Worm (Caenorhabditis elegans): ENCODE measurements around the gene rgs-2.
A peak's percentile ranks its signal among the peaks of the same experiment; 100 is the strongest.

The rgs-2 gene

DNA sequence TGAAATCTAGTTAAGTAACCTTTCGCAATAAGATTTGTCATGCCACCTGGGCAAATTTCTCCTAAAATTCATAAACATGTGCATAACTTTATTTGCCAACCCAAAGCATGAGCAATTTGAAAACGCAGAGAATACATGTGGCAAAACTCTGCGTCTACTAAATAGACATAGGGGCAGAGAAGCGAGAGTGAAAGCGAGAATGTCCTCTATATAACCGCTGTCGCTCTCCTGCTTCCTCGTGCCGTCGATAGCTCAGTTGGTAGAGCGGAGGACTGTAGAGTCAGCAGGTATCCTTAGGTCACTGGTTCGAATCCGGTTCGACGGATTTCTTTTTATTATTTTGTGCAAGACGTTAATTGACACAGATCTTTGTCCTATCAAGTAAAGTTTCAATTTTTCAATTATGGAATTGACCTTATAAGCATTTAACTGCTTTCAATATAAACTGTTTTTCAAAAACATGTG, 47.4 kb upstream of the rgs-2 start (continued):
- no peak for TF ChIP-seq vab-15 (tag; optimal IDR thresholded peaks at IDR 0.05)
- no peak for TF ChIP-seq pqm-1 (tag; optimal IDR thresholded peaks at IDR 0.05)
- TF ChIP-seq nhr-76 (tag; optimal IDR thresholded peaks at IDR 0.05), result no peak
- peak; percentile 78 for TF ChIP-seq nhr-19 (GFP tag; conservative IDR thresholded peaks at IDR 0.05)
- peak; percentile 79 for TF ChIP-seq swsn-7 (tag; optimal IDR thresholded peaks at IDR 0.05)
- no peak for TF ChIP-seq F16B12.6 (tag; optimal IDR thresholded peaks at IDR 0.05)
- TF ChIP-seq xbp-1 (tag; optimal IDR thresholded peaks at IDR 0.05), result peak; percentile 66
- TF ChIP-seq tbx-2 (tag; optimal IDR thresholded peaks at IDR 0.05), result peak; percentile 67
- no peak for TF ChIP-seq nhr-11 (tag; optimal IDR thresholded peaks at IDR 0.05)
- peak; percentile 48; the same call in 1 of the 2 replicates for TF ChIP-seq grh-1 (GFP tag; IDR thresholded peaks at IDR 0.05)
- TF ChIP-seq nhr-12 (tag; optimal IDR thresholded peaks at IDR 0.05), result no peak
- TF ChIP-seq unc-62 (GFP tag; optimal IDR thresholded peaks at IDR 0.05), result no peak
- peak in 2 of 6 experiments; percentile 20 to 31 for TF ChIP-seq elt-3 (tag; optimal IDR thresholded peaks at IDR 0.05)
- peak; percentile 61 to 77 (median 69) for TF ChIP-seq ceh-82 (tag; optimal IDR thresholded peaks at IDR 0.05)
- TF ChIP-seq nhr-28 (tag; optimal IDR thresholded peaks at IDR 0.05), result no peak
- TF ChIP-seq ama-1 (optimal IDR thresholded peaks at IDR 0.05), result peak; percentile 68
- peak; percentile 24 for TF ChIP-seq lin-13 (GFP tag; optimal IDR thresholded peaks at IDR 0.05)
- TF ChIP-seq unc-98 (GFP tag; IDR thresholded peaks at IDR 0.05), result no peak

DNA sequence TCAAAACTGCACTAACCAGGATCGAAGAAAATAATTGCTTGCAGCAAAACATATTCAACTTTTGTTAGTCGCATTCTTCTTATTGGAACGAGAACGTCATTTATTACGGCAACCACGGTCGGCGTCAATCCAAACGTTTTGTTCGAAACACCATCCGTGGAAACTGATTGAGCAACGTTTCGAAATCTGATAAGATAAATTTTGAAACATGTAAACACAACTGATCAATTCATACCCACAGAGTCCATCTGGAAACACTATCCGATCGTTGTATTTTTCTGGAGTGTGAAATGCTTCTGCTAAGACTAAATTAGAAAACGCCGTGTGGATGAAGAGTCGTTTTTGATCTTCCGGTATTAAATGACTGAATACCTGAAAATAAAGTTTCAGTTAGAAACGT, 46.7 kb upstream of the rgs-2 start:
- no peak for TF ChIP-seq mab-9 (GFP tag; IDR thresholded peaks at IDR 0.05)
- no peak for TF ChIP-seq nhr-77 (tag; optimal IDR thresholded peaks at IDR 0.05)
- no peak for TF ChIP-seq rnt-1 (tag; optimal IDR thresholded peaks at IDR 0.05)
- TF ChIP-seq fkh-10 (GFP tag; optimal IDR thresholded peaks at IDR 0.05), result no peak
- TF ChIP-seq fkh-8 (tag; optimal IDR thresholded peaks at IDR 0.05), result no peak
- no peak for TF ChIP-seq zag-1 (tag; optimal IDR thresholded peaks at IDR 0.05)
- TF ChIP-seq fkh-4 (tag; optimal IDR thresholded peaks at IDR 0.05; ENCODE audit: borderline replicate concordance), result no peak
- no peak for TF ChIP-seq mef-2 (tag; optimal IDR thresholded peaks at IDR 0.05)
- no peak for TF ChIP-seq Y116A8C.19 (tag; optimal IDR thresholded peaks at IDR 0.05; ENCODE audit: borderline replicate concordance)
- no peak for TF ChIP-seq unc-62 (GFP tag; optimal IDR thresholded peaks at IDR 0.05)

DNA sequence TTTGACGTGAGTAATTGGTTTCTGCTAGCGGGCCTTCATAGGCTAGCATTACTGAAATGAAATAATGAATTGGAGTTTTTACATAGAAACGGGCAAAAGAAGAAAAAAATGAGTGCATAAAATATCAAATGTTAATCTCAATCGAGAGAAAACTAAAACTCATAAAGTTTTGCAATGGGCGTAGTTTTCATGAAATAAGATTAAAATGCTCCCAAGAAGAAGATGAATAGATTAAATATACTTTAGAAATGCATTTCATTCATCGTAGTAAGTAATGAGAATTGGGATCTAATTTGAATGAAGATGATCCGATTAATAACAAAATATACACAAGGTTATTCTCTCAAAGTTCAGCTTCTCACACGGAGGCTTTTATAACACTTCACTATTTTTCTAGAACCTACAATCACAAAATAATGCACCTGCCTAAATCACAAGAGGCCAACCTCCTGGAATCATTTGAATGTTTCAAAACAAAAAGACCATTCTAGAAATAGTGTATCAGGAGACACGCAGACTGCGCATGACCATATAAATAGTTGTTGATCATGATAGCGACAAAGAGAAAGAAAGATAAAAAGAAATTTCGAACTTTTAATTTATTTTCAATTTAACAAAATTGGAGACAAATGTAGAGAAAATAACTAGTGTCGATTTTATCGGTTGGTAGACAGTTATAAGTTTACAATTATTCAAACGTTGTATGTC, 44.5 kb upstream of the rgs-2 start, which contains the start of gene nhr-17:
nhr-17 (minus strand) TSS at position 51 of the 708 bp plus-strand sequence.
- TF ChIP-seq nhr-90 (tag; optimal IDR thresholded peaks at IDR 0.05; ENCODE audit: poor library complexity), result peak; percentile 41
- TF ChIP-seq nhr-11 (tag; optimal IDR thresholded peaks at IDR 0.05), result no peak
- peak; percentile 82 for TF ChIP-seq dsc-1 (tag; optimal IDR thresholded peaks at IDR 0.05)
- TF ChIP-seq lin-14 (GFP tag; optimal IDR thresholded peaks at IDR 0.05), result peak; percentile 67
- TF ChIP-seq mep-1 (tag; optimal IDR thresholded peaks at IDR 0.05), result peak; percentile 77
- no peak for TF ChIP-seq vab-15 (tag; optimal IDR thresholded peaks at IDR 0.05)
- peak; percentile 78 for TF ChIP-seq hlh-4 (tag; optimal IDR thresholded peaks at IDR 0.05)
- no peak for TF ChIP-seq nhr-84 (tag; optimal IDR thresholded peaks at IDR 0.05)
- no peak for TF ChIP-seq aha-1 (tag; optimal IDR thresholded peaks at IDR 0.05)
- peak; percentile 29 for TF ChIP-seq nhr-47 (tag; optimal IDR thresholded peaks at IDR 0.05)
- TF ChIP-seq sptf-1 (tag; optimal IDR thresholded peaks at IDR 0.05), result no peak
- TF ChIP-seq snu-23 (GFP tag; optimal IDR thresholded peaks at IDR 0.05), result peak; percentile 79
- TF ChIP-seq dpl-1 (GFP tag; optimal IDR thresholded peaks at IDR 0.05), result peak in 2 of 3 experiments; percentile 22 to 36
- no peak for TF ChIP-seq snpc-4 (tag; optimal IDR thresholded peaks at IDR 0.05)
- peak in 1 of 3 experiments; percentile 2 for TF ChIP-seq ceh-82 (tag; optimal IDR thresholded peaks at IDR 0.05)
- TF ChIP-seq lin-35 (GFP tag; optimal IDR thresholded peaks at IDR 0.05), result peak; percentile 8 to 68
- peak; percentile 12 for TF ChIP-seq ztf-4 (tag; optimal IDR thresholded peaks at IDR 0.05)
- TF ChIP-seq nhr-237 (tag; optimal IDR thresholded peaks at IDR 0.05), result peak; percentile 27
- peak in 1 of 2 experiments; percentile 9 for TF ChIP-seq lsy-2 (tag; optimal IDR thresholded peaks at IDR 0.05)
- TF ChIP-seq pax-3 (tag; optimal IDR thresholded peaks at IDR 0.05), result peak; percentile 6
- peak; percentile 41 for TF ChIP-seq blmp-1 (tag; optimal IDR thresholded peaks at IDR 0.05)
- TF ChIP-seq fkh-8 (tag; optimal IDR thresholded peaks at IDR 0.05), result peak; percentile 69
- TF ChIP-seq lin-13 (GFP tag; optimal IDR thresholded peaks at IDR 0.05), result peak; percentile 31
- no peak for TF ChIP-seq unc-130 (tag; optimal IDR thresholded peaks at IDR 0.05)
- peak; percentile 20 for TF ChIP-seq swsn-7 (tag; optimal IDR thresholded peaks at IDR 0.05)
- peak; percentile 76 for TF ChIP-seq nhr-85 (tag)
- peak; percentile 58 for TF ChIP-seq skn-1 (tag; optimal IDR thresholded peaks at IDR 0.05)
- no peak for TF ChIP-seq ces-1 (GFP tag; optimal IDR thresholded peaks at IDR 0.05)
- TF ChIP-seq nhr-71 (tag; optimal IDR thresholded peaks at IDR 0.05), result peak; percentile 79
